Fruit fly (Drosophila melanogaster) whole organism, adult: ENCODE results near the gene Glut4EF.

Source experiments
- CG1620 ChIP-seq: fragments of 200-800 bp; sonication (Bioruptor generic); optimal IDR thresholded peaks from 2 replicates; lab custom pipeline; 2016; ENCODE audit warnings: missing biosample characterization, missing genetic modification characterization
- CG5204 ChIP-seq: fragments of 200-800 bp; sonication (Bioruptor generic); optimal IDR thresholded peaks from 2 replicates; lab custom pipeline; 2016; ENCODE audit warnings: missing biosample characterization, missing genetic modification characterization
- CG7101 ChIP-seq: fragments of 200-800 bp; sonication (Bioruptor generic); optimal IDR thresholded peaks from 2 replicates; lab custom pipeline; 2018; ENCODE audit warnings: missing biosample characterization, mild to moderate bottlenecking, missing genetic modification characterization, moderate library complexity
- Clk ChIP-seq: fragments of 200-800 bp; sonication (Bioruptor generic); optimal IDR thresholded peaks from 2 replicates; lab custom pipeline; 2017; ENCODE audit warnings: missing biosample characterization, missing genetic modification characterization
- Crg-1 ChIP-seq: fragments of 200-800 bp; sonication (Bioruptor generic); optimal IDR thresholded peaks from 2 replicates; lab custom pipeline; 2016; ENCODE audit warnings: missing biosample characterization, missing genetic modification characterization
- bab1 ChIP-seq: fragments of 200-800 bp; sonication (Bioruptor generic); optimal IDR thresholded peaks from 3 replicates; lab custom pipeline; 2019; ENCODE audit warnings: missing biosample characterization, mild to moderate bottlenecking, missing genetic modification characterization, moderate library complexity
- pad ChIP-seq: fragments of 200-800 bp; sonication (Bioruptor generic); optimal IDR thresholded peaks from 3 replicates; lab custom pipeline; 2017; ENCODE audit warnings: missing biosample characterization, missing genetic modification characterization, mild to moderate bottlenecking, moderate library complexity, missing genetic modification reagents
- toe ChIP-seq: fragments of 200-800 bp; sonication (Bioruptor generic); optimal IDR thresholded peaks from 2 replicates; lab custom pipeline; 2016; ENCODE audit warnings: missing biosample characterization, missing genetic modification characterization

dm6 chr3R:9891948-9892608 is 17.6 kb downstream of the Glut4EF start:
- TF ChIP-seq Clk (no peak), CG7101 (tag; lab: Kevin White, UChicago) (no peak), toe (GFP tag; lab: Kevin White, UChicago) (no peak), CG5204 (GFP tag; lab: Kevin White, UChicago) (no peak), pad (GFP tag; lab: Kevin White, UChicago) (no peak), bab1 (GFP tag; lab: Kevin White, UChicago) (no peak), Crg-1 (GFP tag; lab: Kevin White, UChicago) (no peak), CG1620 (no peak)
